Worm (Caenorhabditis elegans) whole organism, young adult: ENCODE data around the gene F17E9.4.

Experiments used
- B0261.1 ChIP-seq: sonication (generic microtip); optimal IDR thresholded peaks from 2 replicates; lab custom pipeline; 2016; ENCODE audit warnings: mild to moderate bottlenecking, missing genetic modification characterization, moderate library complexity, missing compliant biosample characterization
- F22D6.2 ChIP-seq: sonication (generic microtip); optimal IDR thresholded peaks from 2 replicates; lab custom pipeline; 2016; ENCODE audit warnings: mild to moderate bottlenecking, missing genetic modification characterization, missing compliant biosample characterization
- F55B11.4 ChIP-seq: sonication (generic microtip); optimal IDR thresholded peaks from 2 replicates; lab custom pipeline; 2016; ENCODE audit warnings: missing compliant biosample characterization, missing genetic modification characterization, borderline replicate concordance; ENCODE audit not compliant: insufficient read depth
- F57C9.4 ChIP-seq: sonication (generic microtip); optimal IDR thresholded peaks from 2 replicates; lab custom pipeline; 2017; ENCODE audit warnings: mild to moderate bottlenecking, missing genetic modification characterization, missing compliant biosample characterization
- K11D2.4 ChIP-seq: fragments of 200-800 bp; sonication (Bioruptor generic); IDR thresholded peaks from 2 replicates; pipeline ENCODE4 v1.3.6; 2022; ENCODE audit warnings: missing genetic modification reagents, missing genetic modification characterization, missing compliant biosample characterization
- T26A5.8 ChIP-seq: sonication (generic microtip); optimal IDR thresholded peaks from 2 replicates; lab custom pipeline; 2016; ENCODE audit warnings: missing genetic modification characterization, missing compliant biosample characterization
- Y95B8A.8 ChIP-seq: fragments of 200-800 bp; sonication (Bioruptor generic); IDR thresholded peaks from 2 replicates; pipeline ENCODE4 v1.3.6; 2022; ENCODE audit warnings: missing genetic modification reagents, missing genetic modification characterization, missing compliant biosample characterization
- ZK185.1 ChIP-seq: sonication (generic microtip); optimal IDR thresholded peaks from 2 replicates; lab custom pipeline; 2016; ENCODE audit warnings: mild to moderate bottlenecking, missing genetic modification characterization, missing compliant biosample characterization; ENCODE audit not compliant: poor library complexity, severe bottlenecking
- ccch-3 ChIP-seq: fragments of 200-800 bp; sonication (Bioruptor generic); optimal IDR thresholded peaks from 2 replicates; lab custom pipeline; 2018; ENCODE audit warnings: mild to moderate bottlenecking, missing genetic modification characterization, missing compliant biosample characterization
- cebp-1 ChIP-seq, 2 experiments: fragments of 200-800 bp in 1 of 2; sonication (Bioruptor generic) in 1 of 2; sonication (generic microtip) in 1 of 2; IDR thresholded peaks in 1 of 2; optimal IDR thresholded peaks in 1 of 2; 2 replicates each; pipeline versions ENCODE4 v1.3.6 to Lab custom; 2017 to 2022; ENCODE audit warnings: missing compliant biosample characterization in 2 of 2, missing genetic modification characterization in 2 of 2, mild to moderate bottlenecking in 1 of 2, missing genetic modification reagents in 1 of 2, moderate library complexity in 1 of 2
- cebp-2 ChIP-seq: fragments of 200-800 bp; sonication (Bioruptor generic); IDR thresholded peaks from 2 replicates; pipeline ENCODE4 v1.3.6; 2022; ENCODE audit warnings: missing genetic modification characterization, missing compliant biosample characterization
- ceh-100 ChIP-seq: fragments of 200-800 bp; sonication (Bioruptor generic); IDR thresholded peaks from 2 replicates; pipeline ENCODE4 v1.3.6; 2022; ENCODE audit warnings: missing genetic modification reagents, missing genetic modification characterization, missing compliant biosample characterization
- ceh-79 ChIP-seq: sonication (generic microtip); optimal IDR thresholded peaks from 2 replicates; lab custom pipeline; 2017; ENCODE audit warnings: mild to moderate bottlenecking, missing genetic modification characterization, missing compliant biosample characterization
- ceh-91 ChIP-seq: fragments of 200-800 bp; sonication (Bioruptor generic); IDR thresholded peaks from 2 replicates; pipeline ENCODE4 v1.3.6; 2022; ENCODE audit warnings: missing genetic modification reagents, missing genetic modification characterization, missing compliant biosample characterization
- dpff-1 ChIP-seq: sonication (generic microtip); optimal IDR thresholded peaks from 2 replicates; lab custom pipeline; 2017; ENCODE audit warnings: mild to moderate bottlenecking, missing genetic modification characterization, missing compliant biosample characterization
- egl-18 ChIP-seq: fragments of 200-800 bp; sonication (Bioruptor generic); IDR thresholded peaks from 2 replicates; pipeline ENCODE4 v1.3.6; 2022; ENCODE audit warnings: missing genetic modification reagents, missing genetic modification characterization, missing compliant biosample characterization
- ekl-4 ChIP-seq: fragments of 200-800 bp; sonication (Bioruptor generic); IDR thresholded peaks from 2 replicates; pipeline ENCODE4 v1.3.6; 2022; ENCODE audit warnings: missing genetic modification reagents, missing genetic modification characterization, missing compliant biosample characterization
- ets-4 ChIP-seq: fragments of 200-800 bp; sonication (Bioruptor generic); optimal IDR thresholded peaks from 2 replicates; lab custom pipeline; 2018; ENCODE audit warnings: mild to moderate bottlenecking, missing genetic modification characterization, missing compliant biosample characterization
- hmg-1.2 ChIP-seq: fragments of 200-800 bp; sonication (Bioruptor generic); IDR thresholded peaks from 2 replicates; pipeline ENCODE4 v1.3.6; 2022; ENCODE audit warnings: missing genetic modification reagents, missing genetic modification characterization, missing compliant biosample characterization
- hmg-20 ChIP-seq: fragments of 200-800 bp; sonication (Bioruptor generic); IDR thresholded peaks from 2 replicates; pipeline ENCODE4 v1.3.6; 2022; ENCODE audit warnings: missing genetic modification reagents, missing genetic modification characterization, missing compliant biosample characterization
- hsf-1 ChIP-seq: fragments of 200-800 bp; sonication (Bioruptor generic); IDR thresholded peaks from 2 replicates; pipeline ENCODE4 v1.3.6; 2022; ENCODE audit warnings: missing genetic modification reagents, missing genetic modification characterization, missing compliant biosample characterization
- lin-26 ChIP-seq: fragments of 200-800 bp; sonication (Bioruptor generic); IDR thresholded peaks from 2 replicates; pipeline ENCODE4 v1.3.6; 2022; ENCODE audit warnings: missing genetic modification reagents, missing genetic modification characterization, missing compliant biosample characterization
- lin-40 ChIP-seq: sonication (generic microtip); optimal IDR thresholded peaks from 2 replicates; lab custom pipeline; 2016; ENCODE audit warnings: missing genetic modification characterization, mild to moderate bottlenecking, missing compliant biosample characterization, missing genotype, missing genetic modification reagents
- lsl-1 ChIP-seq: fragments of 200-800 bp; sonication (Bioruptor generic); optimal IDR thresholded peaks from 2 replicates; lab custom pipeline; 2018; ENCODE audit warnings: mild to moderate bottlenecking, missing genetic modification characterization, moderate library complexity, missing compliant biosample characterization
- madf-10 ChIP-seq: sonication (generic microtip); optimal IDR thresholded peaks from 2 replicates; lab custom pipeline; 2016; ENCODE audit warnings: mild to moderate bottlenecking, missing genetic modification characterization, missing compliant biosample characterization
- mxl-1 ChIP-seq: sonication (generic microtip); optimal IDR thresholded peaks from 2 replicates; lab custom pipeline; 2016; ENCODE audit warnings: missing genetic modification characterization, missing compliant biosample characterization
- nhr-27 ChIP-seq: fragments of 200-800 bp; sonication (Bioruptor generic); optimal IDR thresholded peaks from 2 replicates; lab custom pipeline; 2018; ENCODE audit warnings: mild to moderate bottlenecking, missing genetic modification characterization, moderate library complexity, missing compliant biosample characterization
- nhr-90 ChIP-seq: sonication (generic microtip); optimal IDR thresholded peaks from 2 replicates; lab custom pipeline; 2016; ENCODE audit warnings: missing genotype, mild to moderate bottlenecking, missing genetic modification characterization, missing compliant biosample characterization
- rcor-1 ChIP-seq: fragments of 200-800 bp; sonication (Bioruptor generic); IDR thresholded peaks from 2 replicates; pipeline ENCODE4 v1.3.6; 2022; ENCODE audit warnings: missing genetic modification reagents, missing genetic modification characterization, missing compliant biosample characterization
- snpc-3.4 ChIP-seq: sonication (generic microtip); optimal IDR thresholded peaks from 2 replicates; lab custom pipeline; 2017; ENCODE audit warnings: missing genetic modification characterization, mild to moderate bottlenecking, missing compliant biosample characterization, antibody characterized with exemption, moderate library complexity, missing genotype, missing genetic modification reagents
- tbx-9 ChIP-seq: sonication (generic microtip); optimal IDR thresholded peaks from 2 replicates; lab custom pipeline; 2016; ENCODE audit warnings: borderline replicate concordance, missing genetic modification characterization, inconsistent platforms, missing compliant biosample characterization
- tlf-1 ChIP-seq: fragments of 200-800 bp; sonication (Bioruptor generic); optimal IDR thresholded peaks from 2 replicates; lab custom pipeline; 2018; ENCODE audit warnings: mild to moderate bottlenecking, missing genetic modification characterization, missing compliant biosample characterization
- ztf-26 ChIP-seq: sonication (generic microtip); optimal IDR thresholded peaks from 2 replicates; lab custom pipeline; 2017; ENCODE audit warnings: missing genetic modification characterization, missing compliant biosample characterization
- ztf-28 ChIP-seq: fragments of 200-800 bp; sonication (Bioruptor generic); IDR thresholded peaks from 2 replicates; pipeline ENCODE4 v1.3.6; 2022; ENCODE audit warnings: missing genetic modification reagents, missing genetic modification characterization, missing compliant biosample characterization

Gene F17E9.4

ce11 chrIV:8348073-8348472 lies at the start of gene F17E9.4:
TSS of gene F17E9.4 (plus strand) at chrIV:8348373.
- TF ChIP-seq nhr-27 (tag; lab: Kevin White, UChicago) (no peak), rcor-1 (GFP tag; lab: Robert Waterston, UW) (no peak)

- TF ChIP-seq tbx-9 (no peak), tlf-1 (GFP tag; lab: Kevin White, UChicago) (no peak)
These were observed 48.5 kb upstream of the F17E9.4 start, which contains the start of gene F35H10.6 for ce11 chrIV:8299636-8300035. TSS of gene F35H10.6 (plus strand) at chrIV:8299936.

- no peak for TF ChIP-seq ceh-91 (GFP tag; lab: Robert Waterston, UW)
- no peak for TF ChIP-seq Y95B8A.8
- no peak for TF ChIP-seq ccch-3 (GFP tag; lab: Kevin White, UChicago)
- no peak for TF ChIP-seq B0261.1 (tag; lab: Kevin White, UChicago)
- no peak for TF ChIP-seq F55B11.4 (tag; lab: Kevin White, UChicago)
- no peak for TF ChIP-seq lsl-1 (GFP tag; lab: Kevin White, UChicago)
- TF ChIP-seq rcor-1 (GFP tag; lab: Robert Waterston, UW), result no peak
- TF ChIP-seq ceh-79, result no peak
- no peak for TF ChIP-seq ztf-28 (GFP tag; lab: Robert Waterston, UW)
- TF ChIP-seq tbx-9, result no peak
These were observed 47.7 kb upstream of the F17E9.4 start, which contains the start of gene F35H10.5 for ce11 chrIV:8300468-8300867. TSS of gene F35H10.5 (plus strand) at chrIV:8300768.

ce11 chrIV:8301925-8302324 lies 46.2 kb upstream of the F17E9.4 start:
- peak; percentile 13 for TF ChIP-seq lin-40
- TF ChIP-seq ceh-100, result no peak
- peak; percentile 65 for TF ChIP-seq ekl-4 (GFP tag; lab: Robert Waterston, UW)
- no peak for TF ChIP-seq hsf-1 (GFP tag; lab: Robert Waterston, UW)
- 0 out of 2 replicates have a peak, but pooled peaks have one; percentile 21 for TF ChIP-seq lin-26 (GFP tag; lab: Robert Waterston, UW)
- no peak for TF ChIP-seq T26A5.8 (tag; lab: Kevin White, UChicago)
- TF ChIP-seq nhr-90 (tag; lab: Kevin White, UChicago), result no peak
- TF ChIP-seq ztf-26 (tag; lab: Kevin White, UChicago), result peak; percentile 37
- no peak for TF ChIP-seq ets-4 (GFP tag; lab: Kevin White, UChicago)
- TF ChIP-seq hmg-1.2 (GFP tag; lab: Robert Waterston, UW), result peak; percentile 31; the same call in 1 of the 2 replicates
- no peak for TF ChIP-seq mxl-1 (tag; lab: Kevin White, UChicago)
- TF ChIP-seq snpc-3.4 (tag; lab: Kevin White, UChicago), result no peak
- TF ChIP-seq dpff-1 (tag; lab: Kevin White, UChicago), result no peak

- no peak for TF ChIP-seq ZK185.1 (tag; lab: Kevin White, UChicago)
- TF ChIP-seq lin-26 (GFP tag; lab: Robert Waterston, UW), result no peak
- TF ChIP-seq hmg-20 (GFP tag; lab: Robert Waterston, UW), result no peak
- no peak for TF ChIP-seq cebp-2 (GFP tag; lab: Robert Waterston, UW)
- TF ChIP-seq K11D2.4, result no peak
These were observed 45.5 kb upstream of the F17E9.4 start for ce11 chrIV:8302648-8303161.

ce11 chrIV:8303668-8304067 lies 44.5 kb upstream of the F17E9.4 start, which contains the start of gene vha-5:
TSS of gene vha-5 (plus strand) at chrIV:8303968.
- TF ChIP-seq madf-10 (tag; lab: Kevin White, UChicago) (no peak), cebp-1 (GFP tag; IDR thresholded peaks at IDR 0.05; lab: Robert Waterston, UW) (no peak), cebp-1 (tag; optimal IDR thresholded peaks at IDR 0.05; lab: Kevin White, UChicago) (no peak), F22D6.2 (tag; lab: Kevin White, UChicago) (no peak), F57C9.4 (no peak), ets-4 (GFP tag; lab: Kevin White, UChicago) (no peak), egl-18 (no peak), rcor-1 (GFP tag; lab: Robert Waterston, UW) (no peak)
